Worm (Caenorhabditis elegans): ENCODE measurements around the gene C08E8.10.
"Not testable (repeated sequence)": the region's sequence is repeated elsewhere in the genome, so short reads cannot be mapped to it uniquely, and the experiment has no call there.

C08E8.10 gene

DNA sequence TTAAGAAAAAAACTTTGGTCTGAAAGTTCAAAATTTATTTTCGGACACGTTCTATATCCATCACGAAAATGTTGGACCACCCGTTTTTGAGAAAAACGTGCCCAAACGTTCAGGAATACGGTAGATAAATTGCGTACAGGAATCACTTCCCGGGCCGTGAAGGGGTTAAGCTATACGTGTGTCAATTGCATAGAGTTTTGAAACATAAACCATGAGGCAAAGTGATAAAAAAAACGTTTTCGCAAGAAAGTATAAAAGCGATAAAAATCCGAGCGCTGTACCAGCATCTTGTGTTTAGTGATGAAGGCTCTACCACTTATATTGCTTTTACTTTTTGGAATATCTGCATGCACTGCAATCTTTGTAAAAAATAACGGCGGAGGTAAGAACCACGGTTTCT, 37.3 kb downstream of the C08E8.10 start, which contains the start of gene Y51A2A.6:
Gene Y51A2A.6, plus strand, starts transcription at position 301 of the 400 bp plus-strand sequence.
- not testable (repeated sequence) for TF ChIP-seq nhr-23 (tag; optimal IDR thresholded peaks at IDR 0.05); nhr-11 (tag; optimal IDR thresholded peaks at IDR 0.05); ztf-1 (GFP tag; conservative IDR thresholded peaks at IDR 0.05)

DNA sequence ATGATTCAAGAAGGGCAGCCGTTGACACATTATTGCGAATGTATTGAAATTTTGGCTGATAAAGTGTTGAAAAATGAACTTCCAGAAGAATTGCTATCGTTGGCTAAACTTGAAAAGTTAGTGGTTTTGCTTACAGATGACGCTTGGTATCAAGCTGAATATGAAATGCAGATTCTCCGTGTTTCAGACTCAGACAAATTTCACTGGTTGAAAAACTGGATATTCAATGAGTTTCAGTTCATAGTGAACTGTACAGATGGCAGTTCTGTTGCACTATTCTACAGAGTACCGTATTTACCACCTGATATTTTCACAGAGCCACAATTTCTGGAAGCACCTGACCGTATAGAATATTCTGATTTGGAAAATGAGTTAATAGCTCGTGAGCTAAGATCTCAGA, 40.4 kb downstream of the C08E8.10 start:
- TF ChIP-seq nhr-23 (tag; optimal IDR thresholded peaks at IDR 0.05): no peak
- no peak for TF ChIP-seq aly-2 (tag; optimal IDR thresholded peaks at IDR 0.05)
- no peak for TF ChIP-seq elt-3 (tag; optimal IDR thresholded peaks at IDR 0.05)
- TF ChIP-seq ama-1 (optimal IDR thresholded peaks at IDR 0.05): no peak
- no peak for TF ChIP-seq egl-27 (tag; optimal IDR thresholded peaks at IDR 0.05)
- TF ChIP-seq peb-1 (tag; optimal IDR thresholded peaks at IDR 0.05): no peak
- TF ChIP-seq sem-4 (tag; optimal IDR thresholded peaks at IDR 0.05): no peak
- no peak for TF ChIP-seq nhr-25 (tag; optimal IDR thresholded peaks at IDR 0.05)
- TF ChIP-seq unc-55 (GFP tag; optimal IDR thresholded peaks at IDR 0.05): no peak
- no peak for TF ChIP-seq alr-1 (tag; optimal IDR thresholded peaks at IDR 0.05)

DNA sequence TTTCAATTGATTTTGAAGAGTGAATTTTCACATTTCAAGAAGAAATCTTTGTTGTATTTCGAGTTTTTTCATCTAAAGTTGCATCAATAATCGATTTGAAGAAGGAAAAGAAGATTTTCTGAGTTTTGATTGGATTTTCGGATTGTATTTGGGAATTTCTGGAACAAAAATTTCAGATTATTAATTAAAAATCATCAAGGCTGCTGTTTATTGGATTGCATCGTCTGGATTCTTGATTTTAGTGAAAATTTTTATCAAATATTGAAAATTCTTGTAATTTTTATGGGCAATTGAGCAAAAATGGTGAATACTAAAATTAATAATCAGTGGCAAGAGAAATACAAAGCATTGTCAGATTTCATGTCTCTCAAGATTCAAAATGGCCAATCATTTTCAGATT, 41.2 kb downstream of the C08E8.10 start, which contains the start of gene Y51A2A.5:
Gene Y51A2A.5, plus strand, starts transcription at position 301 of the 400 bp plus-strand sequence.
- TF ChIP-seq nhr-23 (tag; optimal IDR thresholded peaks at IDR 0.05): no peak
- TF ChIP-seq unc-55 (GFP tag; optimal IDR thresholded peaks at IDR 0.05): no peak
- no peak for TF ChIP-seq nhr-25 (tag; optimal IDR thresholded peaks at IDR 0.05)
- TF ChIP-seq ztf-11 (tag; optimal IDR thresholded peaks at IDR 0.05): no peak
- TF ChIP-seq lsy-2 (tag; optimal IDR thresholded peaks at IDR 0.05): no peak
- TF ChIP-seq egl-27 (tag; optimal IDR thresholded peaks at IDR 0.05): no peak
- TF ChIP-seq sma-3 (GFP tag; optimal IDR thresholded peaks at IDR 0.05): no peak
- no peak for TF ChIP-seq zag-1 (tag; optimal IDR thresholded peaks at IDR 0.05)
- no peak for TF ChIP-seq lin-39 (tag; optimal IDR thresholded peaks at IDR 0.05)
- TF ChIP-seq fos-1 (tag; optimal IDR thresholded peaks at IDR 0.05): no peak
- TF ChIP-seq nhr-11 (tag; optimal IDR thresholded peaks at IDR 0.05): no peak
- TF ChIP-seq Y55F3AM.14 (GFP tag; optimal IDR thresholded peaks at IDR 0.05): no peak
- TF ChIP-seq ama-1 (optimal IDR thresholded peaks at IDR 0.05): no peak

DNA sequence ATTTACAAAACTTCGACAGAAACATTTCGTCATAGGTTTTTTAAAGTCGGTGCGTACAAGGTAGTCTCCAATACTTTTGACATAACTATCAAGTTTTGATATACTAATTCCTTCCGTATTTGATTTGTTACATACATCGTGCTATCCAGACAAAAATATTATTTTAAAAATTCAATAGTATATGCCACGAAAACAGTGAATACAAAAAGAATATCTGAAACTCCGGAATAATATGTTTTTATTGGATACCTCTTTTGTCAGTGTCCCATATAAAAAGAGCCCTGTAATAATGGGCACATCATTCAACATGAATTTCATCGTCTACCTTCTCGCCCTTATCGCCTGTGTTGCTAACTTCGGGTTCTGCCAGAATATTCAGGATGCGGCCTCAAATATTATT, 47.4 kb downstream of the C08E8.10 start, which contains the start of gene Y51A2A.12:
Gene Y51A2A.12, plus strand, starts transcription at position 301 of the 400 bp plus-strand sequence.
- TF ChIP-seq skn-1 (tag; optimal IDR thresholded peaks at IDR 0.05) (no peak), unc-62 (GFP tag; optimal IDR thresholded peaks at IDR 0.05) (no peak), aly-2 (tag; optimal IDR thresholded peaks at IDR 0.05) (no peak), sem-4 (tag; optimal IDR thresholded peaks at IDR 0.05) (no peak), C34F6.9 (tag; optimal IDR thresholded peaks at IDR 0.05) (no peak), unc-39 (tag; optimal IDR thresholded peaks at IDR 0.05) (no peak), lsy-2 (tag; optimal IDR thresholded peaks at IDR 0.05) (no peak), nhr-25 (tag; optimal IDR thresholded peaks at IDR 0.05) (no peak), sma-3 (GFP tag; optimal IDR thresholded peaks at IDR 0.05) (no peak), nhr-21 (tag; optimal IDR thresholded peaks at IDR 0.05) (no peak), dmd-4 (tag; optimal IDR thresholded peaks at IDR 0.05) (no peak), lin-39 (tag; optimal IDR thresholded peaks at IDR 0.05) (no peak), sma-9 (GFP tag; optimal IDR thresholded peaks at IDR 0.05) (no peak), sma-9 (tag; optimal IDR thresholded peaks at IDR 0.05) (no peak), ZK546.5 (tag; optimal IDR thresholded peaks at IDR 0.05) (no peak), elt-3 (tag; optimal IDR thresholded peaks at IDR 0.05) (no peak)

DNA sequence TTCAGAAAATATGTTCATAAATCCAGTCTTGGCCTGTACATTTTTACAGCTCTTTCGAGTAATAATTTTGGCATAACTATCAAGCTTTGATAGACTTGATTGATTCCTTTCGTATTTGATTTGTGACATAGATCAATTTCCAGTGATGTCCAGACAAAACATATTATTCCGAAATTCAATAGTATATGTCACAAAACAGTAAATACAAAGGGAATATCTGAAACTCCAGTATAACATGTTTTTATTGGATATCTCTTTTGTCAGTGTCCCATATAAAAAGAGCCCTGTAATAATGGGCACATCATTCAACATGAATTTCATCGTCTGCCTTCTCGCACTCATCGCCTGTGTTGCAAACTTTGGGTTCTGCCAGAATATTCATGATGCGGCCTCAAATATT, 49.1 kb downstream of the C08E8.10 start, which contains the start of gene Y51A2A.4:
Gene Y51A2A.4, plus strand, starts transcription at position 301 of the 400 bp plus-strand sequence.
- no peak for TF ChIP-seq peb-1 (tag; optimal IDR thresholded peaks at IDR 0.05)
- no peak for TF ChIP-seq unc-62 (GFP tag; optimal IDR thresholded peaks at IDR 0.05)
- TF ChIP-seq ceh-16 (tag; optimal IDR thresholded peaks at IDR 0.05): no peak
- TF ChIP-seq ztf-1 (GFP tag; conservative IDR thresholded peaks at IDR 0.05): no peak
- no peak for TF ChIP-seq elt-1 (tag; optimal IDR thresholded peaks at IDR 0.05)
- TF ChIP-seq nhr-129 (tag; optimal IDR thresholded peaks at IDR 0.05): no peak
- no peak for TF ChIP-seq egl-27 (tag; optimal IDR thresholded peaks at IDR 0.05)

Measured in whole organism, L2 larva.